Fruit fly (Drosophila melanogaster): ENCODE measurements around the gene kar.
A peak's percentile ranks its signal among the peaks of the same experiment; 100 is the strongest.

kar gene

dm6 chr3R:12653511-12654252 is 35.5 kb downstream of the kar start (continued):
- TF ChIP-seq CG5953 (GFP tag; IDR thresholded peaks at IDR 0.05), result peak; percentile 76
- TF ChIP-seq ATbp (GFP tag; optimal IDR thresholded peaks at IDR 0.05), result peak; percentile 86
- peak; percentile 75 for TF ChIP-seq CG14050 (GFP tag; IDR thresholded peaks at IDR 0.05)
- TF ChIP-seq da (GFP tag; optimal IDR thresholded peaks at IDR 0.05), result peak; percentile 6
- peak; percentile 42 for TF ChIP-seq CG10267 (tag; optimal IDR thresholded peaks at IDR 0.05)
- TF ChIP-seq sisA (GFP tag; IDR thresholded peaks at IDR 0.05), result peak; percentile 91
- peak; percentile 74 for TF ChIP-seq CG30431 (GFP tag; optimal IDR thresholded peaks at IDR 0.05)
- peak; percentile 66 for TF ChIP-seq CG17328 (GFP tag; IDR thresholded peaks at IDR 0.05)
- TF ChIP-seq TFAM (GFP tag; optimal IDR thresholded peaks at IDR 0.05), result no peak
- TF ChIP-seq Ets65A (GFP tag), result peak; percentile 96
- peak; percentile 74 for TF ChIP-seq tin (GFP tag; optimal IDR thresholded peaks at IDR 0.05)
- TF ChIP-seq CG17359 (tag; optimal IDR thresholded peaks at IDR 0.05), result peak; percentile 83
- TF ChIP-seq CG10366 (GFP tag; IDR thresholded peaks at IDR 0.05), result peak; percentile 81
- peak; percentile 40 to 94 for TF ChIP-seq Hr51 (GFP tag; optimal IDR thresholded peaks at IDR 0.05)
- peak; percentile 89 for TF ChIP-seq Antp (GFP tag; optimal IDR thresholded peaks at IDR 0.05)
- TF ChIP-seq wek (GFP tag; optimal IDR thresholded peaks at IDR 0.05), result peak; percentile 37
- TF ChIP-seq unc-4 (GFP tag; IDR thresholded peaks at IDR 0.05; ENCODE audit: partially characterized antibody), result no peak
- peak; percentile 83 for TF ChIP-seq Rfx (GFP tag; IDR thresholded peaks at IDR 0.05)
- peak; percentile 74 for TF ChIP-seq CG10147 (GFP tag; optimal IDR thresholded peaks at IDR 0.05)
- peak; percentile 82 for TF ChIP-seq CG4820 (GFP tag; optimal IDR thresholded peaks at IDR 0.05)
- TF ChIP-seq croc (GFP tag; conservative IDR thresholded peaks at IDR 0.05), result peak; percentile 77
- no peak for TF ChIP-seq MTF-1 (GFP tag; optimal IDR thresholded peaks at IDR 0.05; ENCODE audit: borderline replicate concordance)
- peak; percentile 68 for TF ChIP-seq eyg (GFP tag; optimal IDR thresholded peaks at IDR 0.05)
- TF ChIP-seq Ptx1 (GFP tag; IDR thresholded peaks at IDR 0.05), result peak; percentile 91
- no peak for TF ChIP-seq zf30C (GFP tag; optimal IDR thresholded peaks at IDR 0.05)
- TF ChIP-seq CG10543 (GFP tag; optimal IDR thresholded peaks at IDR 0.05), result peak; percentile 67
- TF ChIP-seq dpn (GFP tag; optimal IDR thresholded peaks at IDR 0.05), result peak; percentile 80 to 88
- TF ChIP-seq CoRest (tag; optimal IDR thresholded peaks at IDR 0.05), result peak; percentile 91
- peak; percentile 87 for TF ChIP-seq PHDP (tag; optimal IDR thresholded peaks at IDR 0.05)
- TF ChIP-seq sens (GFP tag), result peak; percentile 93
- peak; percentile 43 for TF ChIP-seq CTCF (GFP tag; optimal IDR thresholded peaks at IDR 0.05)
- peak; percentile 77 for TF ChIP-seq CG12391 (tag; optimal IDR thresholded peaks at IDR 0.05)
- TF ChIP-seq B-H1 (GFP tag; IDR thresholded peaks at IDR 0.05), result peak; percentile 72
- peak; percentile 44 for TF ChIP-seq p53 (GFP tag; optimal IDR thresholded peaks at IDR 0.05)
- peak; percentile 82 for TF ChIP-seq CG18262 (tag; optimal IDR thresholded peaks at IDR 0.05)
- peak; percentile 82 for TF ChIP-seq CG11456 (GFP tag; IDR thresholded peaks at IDR 0.05)
- no peak for TF ChIP-seq vnd (GFP tag; IDR thresholded peaks at IDR 0.05; ENCODE audit: partially characterized antibody)
- TF ChIP-seq psq (GFP tag; optimal IDR thresholded peaks at IDR 0.05), result peak; percentile 13
- peak; percentile 78 for TF ChIP-seq CG9817 (tag; optimal IDR thresholded peaks at IDR 0.05)
- TF ChIP-seq tup (GFP tag; optimal IDR thresholded peaks at IDR 0.05), result peak; percentile 45
- TF ChIP-seq jing (GFP tag; optimal IDR thresholded peaks at IDR 0.05), result peak; percentile 82
- TF ChIP-seq stwl (tag; optimal IDR thresholded peaks at IDR 0.05), result no peak
- no peak; the same call in 1 of the 2 replicates for TF ChIP-seq CG8765 (GFP tag; IDR thresholded peaks at IDR 0.05)
- peak; percentile 40; the same call in 1 of the 2 replicates for TF ChIP-seq CG10959 (GFP tag; IDR thresholded peaks at IDR 0.05)
- no peak for TF ChIP-seq amos (GFP tag; IDR thresholded peaks at IDR 0.05; ENCODE audit: partially characterized antibody)
- TF ChIP-seq vfl (GFP tag; optimal IDR thresholded peaks at IDR 0.05), result peak; percentile 45
- peak; percentile 56 for TF ChIP-seq CG4282 (GFP tag; optimal IDR thresholded peaks at IDR 0.05)
- peak; percentile 65 for TF ChIP-seq Dek (tag; optimal IDR thresholded peaks at IDR 0.05)
- TF ChIP-seq NfI (GFP tag; optimal IDR thresholded peaks at IDR 0.05), result peak; percentile 87
- TF ChIP-seq pita (GFP tag; optimal IDR thresholded peaks at IDR 0.05), result no peak
